Fruit fly (Drosophila melanogaster) whole organism, wandering third instar larva: ENCODE data around the gene CG12590.

Experiments
- Abd-B ChIP-seq: fragments of >200 bp; optimal IDR thresholded peaks from 2 replicates; lab custom pipeline; 2017; ENCODE audit warnings: missing biosample characterization, missing genetic modification characterization
- CG32264 ChIP-seq: fragments of 200-800 bp; sonication (Bioruptor generic); optimal IDR thresholded peaks from 2 replicates; lab custom pipeline; 2016; ENCODE audit warnings: missing biosample characterization, missing genetic modification characterization
- CrebA ChIP-seq: fragments of 200-800 bp; sonication (Bioruptor generic); optimal IDR thresholded peaks from 2 replicates; lab custom pipeline; 2016; ENCODE audit warnings: missing biosample characterization, mild to moderate bottlenecking, missing genetic modification characterization, borderline replicate concordance
- Dfd ChIP-seq: fragments of >200 bp; optimal IDR thresholded peaks from 2 replicates; lab custom pipeline; 2017; ENCODE audit warnings: missing biosample characterization, missing genetic modification characterization
- Dif ChIP-seq: fragments of 200-275, 200-300 bp; sonication (Bioruptor generic); optimal IDR thresholded peaks from 2 replicates; lab custom pipeline; 2018; ENCODE audit warnings: missing biosample characterization, missing genetic modification characterization; ENCODE audit not compliant: partially characterized antibody
- GATAd ChIP-seq: sonication (Bioruptor generic); optimal IDR thresholded peaks from 2 replicates; lab custom pipeline; 2016; ENCODE audit warnings: missing biosample characterization, missing genetic modification characterization
- HLH106 ChIP-seq: fragments of 200-800 bp; optimal IDR thresholded peaks from 3 replicates; lab custom pipeline; 2019; ENCODE audit warnings: missing biosample characterization, mild to moderate bottlenecking, missing genetic modification characterization, moderate library complexity
- Hr78 ChIP-seq: fragments of >200 bp; optimal IDR thresholded peaks from 2 replicates; lab custom pipeline; 2017; ENCODE audit warnings: missing biosample characterization, missing genetic modification characterization
- Hr83 ChIP-seq: fragments of 200-300 bp; sonication (Bioruptor generic); optimal IDR thresholded peaks from 2 replicates; lab custom pipeline; 2016; ENCODE audit warnings: missing biosample characterization, mild to moderate bottlenecking, missing genetic modification characterization, moderate library complexity; ENCODE audit not compliant: poor library complexity, severe bottlenecking
- Jra ChIP-seq: sonication (Bioruptor generic); optimal IDR thresholded peaks from 2 replicates; lab custom pipeline; 2016; ENCODE audit warnings: missing biosample characterization, missing genetic modification characterization
- Mio ChIP-seq: sonication (Bioruptor generic); optimal IDR thresholded peaks from 2 replicates; lab custom pipeline; 2016; ENCODE audit warnings: missing biosample characterization, missing genetic modification characterization
- Myc ChIP-seq: fragments of >200 bp; optimal IDR thresholded peaks from 2 replicates; lab custom pipeline; 2017
- OdsH ChIP-seq: fragments of 200-800 bp; sonication (Bioruptor generic); optimal IDR thresholded peaks from 2 replicates; lab custom pipeline; 2016; ENCODE audit warnings: missing biosample characterization, mild to moderate bottlenecking, missing genetic modification characterization
- Rel ChIP-seq, 2 experiments: fragments of 200-800 bp; sonication (Bioruptor generic) in 1 of 2; optimal IDR thresholded peaks; 2 replicates in 1 of 2; 3 replicates in 1 of 2; lab custom pipeline; 2016 to 2019; ENCODE audit warnings: mild to moderate bottlenecking in 2 of 2, missing biosample characterization in 2 of 2, missing genetic modification characterization in 2 of 2, moderate library complexity in 1 of 2
- Sp1 ChIP-seq: fragments of 200-800 bp; sonication (Bioruptor generic); optimal IDR thresholded peaks from 3 replicates; lab custom pipeline; 2019; ENCODE audit warnings: missing biosample characterization, mild to moderate bottlenecking, missing genetic modification characterization, moderate library complexity
- br ChIP-seq: fragments of 200-800 bp; sonication (Bioruptor generic); optimal IDR thresholded peaks from 2 replicates; lab custom pipeline; 2016; ENCODE audit warnings: missing biosample characterization, missing genetic modification characterization
- brk ChIP-seq: fragments of 200-800 bp; sonication (Bioruptor generic); optimal IDR thresholded peaks from 2 replicates; lab custom pipeline; 2016; ENCODE audit warnings: missing biosample characterization, mild to moderate bottlenecking, missing genetic modification characterization
- dl ChIP-seq, 2 experiments: fragments of 175-275, 200-275 bp in 1 of 2; fragments of 200-275 bp in 1 of 2; sonication (Bioruptor generic); optimal IDR thresholded peaks; lab custom pipeline; 2018; ENCODE audit warnings: mild to moderate bottlenecking in 2 of 2, missing biosample characterization in 2 of 2, missing genetic modification characterization in 2 of 2, moderate library complexity in 2 of 2; ENCODE audit not compliant: partially characterized antibody in 2 of 2, insufficient read depth in 1 of 2
- dmrt93B ChIP-seq: fragments of 200-800 bp; sonication (Bioruptor generic); optimal IDR thresholded peaks from 2 replicates; lab custom pipeline; 2018; ENCODE audit warnings: missing biosample characterization, mild to moderate bottlenecking, missing genetic modification characterization
- dsf ChIP-seq: sonication (Bioruptor generic); optimal IDR thresholded peaks from 2 replicates; lab custom pipeline; 2016; ENCODE audit warnings: missing biosample characterization, missing genetic modification characterization, borderline replicate concordance
- ey ChIP-seq: fragments of 200-800 bp; sonication (Bioruptor generic); optimal IDR thresholded peaks from 2 replicates; lab custom pipeline; 2016; ENCODE audit warnings: missing biosample characterization, missing genetic modification characterization
- foxo ChIP-seq, 2 experiments: fragments of 200-800 bp; sonication (Bioruptor generic); optimal IDR thresholded peaks; 2 replicates in 1 of 2; 3 replicates in 1 of 2; lab custom pipeline; 2016 to 2017; ENCODE audit warnings: missing biosample characterization in 2 of 2, missing genetic modification characterization in 2 of 2
- fru ChIP-seq: fragments of 200-800 bp; sonication (Bioruptor generic); optimal IDR thresholded peaks from 3 replicates; lab custom pipeline; 2016; ENCODE audit warnings: missing biosample characterization, mild to moderate bottlenecking, missing genetic modification characterization
- h ChIP-seq: fragments of 200-800 bp; sonication (Bioruptor generic); optimal IDR thresholded peaks from 3 replicates; lab custom pipeline; 2016; ENCODE audit warnings: missing biosample characterization, mild to moderate bottlenecking, missing genetic modification characterization
- jim ChIP-seq: fragments of 175-275, 200-325 bp; sonication (Bioruptor generic); optimal IDR thresholded peaks from 2 replicates; lab custom pipeline; 2016; ENCODE audit warnings: missing biosample characterization, mild to moderate bottlenecking, missing genetic modification characterization
- lola ChIP-seq: fragments of >200 bp; optimal IDR thresholded peaks from 2 replicates; lab custom pipeline; 2017; ENCODE audit warnings: missing biosample characterization, missing genetic modification characterization
- pan ChIP-seq: fragments of >200 bp; optimal IDR thresholded peaks from 2 replicates; lab custom pipeline; 2017
- psq ChIP-seq: fragments of 200-800 bp; sonication (Bioruptor generic); optimal IDR thresholded peaks from 3 replicates; lab custom pipeline; 2017; ENCODE audit warnings: missing biosample characterization, mild to moderate bottlenecking, missing genetic modification characterization, moderate library complexity
- sage ChIP-seq: fragments of 200-800 bp; sonication (Bioruptor generic); optimal IDR thresholded peaks from 2 replicates; lab custom pipeline; 2016; ENCODE audit warnings: missing biosample characterization, mild to moderate bottlenecking, missing genetic modification characterization
- tai ChIP-seq: sonication (Bioruptor generic); optimal IDR thresholded peaks from 2 replicates; lab custom pipeline; 2016; ENCODE audit warnings: missing biosample characterization, missing genetic modification characterization
- usp ChIP-seq: fragments of >200 bp; optimal IDR thresholded peaks from 2 replicates; lab custom pipeline; 2017; ENCODE audit warnings: missing biosample characterization, missing genetic modification characterization

The CG12590 gene

dm6 chr3R:5199581-5199980 is 40.2 kb downstream of the CG12590 start:
- no peak for TF ChIP-seq foxo (GFP tag; optimal IDR thresholded peaks at IDR 0.05; lab: Kevin White, UChicago)
- TF ChIP-seq GATAd (GFP tag; lab: Kevin White, UChicago) = no peak
- no peak for TF ChIP-seq HLH106 (tag; lab: Kevin White, UChicago)
- TF ChIP-seq Hr83 (GFP tag; lab: Kevin White, UChicago) = no peak
- TF ChIP-seq Jra (GFP tag; lab: Kevin White, UChicago) = no peak
- no peak for TF ChIP-seq Rel (GFP tag; optimal IDR thresholded peaks at IDR 0.05; lab: Kevin White, UChicago)
- TF ChIP-seq Rel (tag; optimal IDR thresholded peaks at IDR 0.05; lab: Kevin White, UChicago) = no peak
- TF ChIP-seq, all 38 proteins: peak for 0

dm6 chr3R:5203796-5204195 is 44.4 kb downstream of the CG12590 start:
- TF ChIP-seq CG32264 (GFP tag; lab: Kevin White, UChicago) (no peak), Jra (GFP tag; lab: Kevin White, UChicago) (no peak), fru (no peak), Dif (GFP tag; lab: Kevin White, UChicago) (no peak), psq (GFP tag; lab: Kevin White, UChicago) (no peak), dsf (GFP tag; lab: Kevin White, UChicago) (no peak), CrebA (GFP tag; lab: Kevin White, UChicago) (no peak), sage (GFP tag; lab: Kevin White, UChicago) (no peak), jim (GFP tag; lab: Kevin White, UChicago) (no peak)

dm6 chr3R:5205319-5206033 is 46.1 kb downstream of the CG12590 start:
- TF ChIP-seq GATAd (GFP tag; lab: Kevin White, UChicago) = no peak
- no peak for TF ChIP-seq Sp1 (GFP tag; lab: Kevin White, UChicago)
- TF ChIP-seq OdsH = no peak
- TF ChIP-seq Myc = no peak
- no peak for TF ChIP-seq dl (GFP tag; optimal IDR thresholded peaks at IDR 0.05; lab: Kevin White, UChicago; ENCODE audit: insufficient read depth in 1 of 2, partially characterized antibody in 2 of 2)
- TF ChIP-seq Rel (GFP tag; optimal IDR thresholded peaks at IDR 0.05; lab: Kevin White, UChicago) = no peak
- no peak for TF ChIP-seq Rel (tag; optimal IDR thresholded peaks at IDR 0.05; lab: Kevin White, UChicago)
- no peak for TF ChIP-seq fru
- TF ChIP-seq Dif (GFP tag; lab: Kevin White, UChicago) = no peak
- TF ChIP-seq, all 38 proteins: peak for 0

- no peak for TF ChIP-seq Rel (GFP tag; optimal IDR thresholded peaks at IDR 0.05; lab: Kevin White, UChicago)
- peak; percentile 80 for TF ChIP-seq Rel (tag; optimal IDR thresholded peaks at IDR 0.05; lab: Kevin White, UChicago)
- no peak for TF ChIP-seq Mio (GFP tag; lab: Kevin White, UChicago)
These were observed 48.1 kb downstream of the CG12590 start for dm6 chr3R:5207277-5208114.

- TF ChIP-seq ey (no peak), Dif (GFP tag; lab: Kevin White, UChicago) (no peak), Mio (GFP tag; lab: Kevin White, UChicago) (no peak), dsf (GFP tag; lab: Kevin White, UChicago) (no peak), brk (no peak), HLH106 (tag; lab: Kevin White, UChicago) (no peak), pan (lab: Kevin White, UChicago) (no peak), lola (GFP tag; lab: Kevin White, UChicago) (no peak), h (GFP tag; lab: Kevin White, UChicago) (no peak), foxo (GFP tag; optimal IDR thresholded peaks at IDR 0.05; lab: Kevin White, UChicago) (no peak)
These were observed 48.6 kb downstream of the CG12590 start for dm6 chr3R:5208115-5208365.

dm6 chr3R:5209481-5209880 is 50.1 kb downstream of the CG12590 start:
- TF ChIP-seq Myc = no peak
- no peak for TF ChIP-seq Rel (GFP tag; optimal IDR thresholded peaks at IDR 0.05; lab: Kevin White, UChicago)
- TF ChIP-seq Rel (tag; optimal IDR thresholded peaks at IDR 0.05; lab: Kevin White, UChicago) = no peak
- TF ChIP-seq Hr83 (GFP tag; lab: Kevin White, UChicago) = no peak
- no peak for TF ChIP-seq usp
- TF ChIP-seq Mio (GFP tag; lab: Kevin White, UChicago) = no peak
- TF ChIP-seq Dfd (GFP tag; lab: Kevin White, UChicago) = no peak
- no peak for TF ChIP-seq dl (GFP tag; optimal IDR thresholded peaks at IDR 0.05; lab: Kevin White, UChicago; ENCODE audit: insufficient read depth in 1 of 2, partially characterized antibody in 2 of 2)
- TF ChIP-seq tai (GFP tag; lab: Kevin White, UChicago) = no peak
- peak; percentile 25 for TF ChIP-seq CG32264 (GFP tag; lab: Kevin White, UChicago)
- TF ChIP-seq br = peak; percentile 74
- TF ChIP-seq ey = peak; percentile 73
- no peak for TF ChIP-seq GATAd (GFP tag; lab: Kevin White, UChicago)
- TF ChIP-seq Dif (GFP tag; lab: Kevin White, UChicago) = no peak
- TF ChIP-seq h (GFP tag; lab: Kevin White, UChicago) = peak; percentile 75
- TF ChIP-seq dsf (GFP tag; lab: Kevin White, UChicago) = no peak
- TF ChIP-seq OdsH = peak; percentile 57
- TF ChIP-seq Hr78 (GFP tag; lab: Kevin White, UChicago) = no peak
- peak; percentile 37 for TF ChIP-seq sage (GFP tag; lab: Kevin White, UChicago)
- peak; percentile 48 for TF ChIP-seq Sp1 (GFP tag; lab: Kevin White, UChicago)
- TF ChIP-seq jim (GFP tag; lab: Kevin White, UChicago) = no peak
- TF ChIP-seq lola (GFP tag; lab: Kevin White, UChicago) = no peak
- TF ChIP-seq Abd-B (GFP tag; lab: Kevin White, UChicago) = no peak
- TF ChIP-seq fru = peak; percentile 64
- no peak for TF ChIP-seq CrebA (GFP tag; lab: Kevin White, UChicago)
- TF ChIP-seq dmrt93B = peak; percentile 19
- TF ChIP-seq brk = no peak
